Worm (Caenorhabditis elegans): Measurements from ENCODE around the gene ugt-48.

DNA sequence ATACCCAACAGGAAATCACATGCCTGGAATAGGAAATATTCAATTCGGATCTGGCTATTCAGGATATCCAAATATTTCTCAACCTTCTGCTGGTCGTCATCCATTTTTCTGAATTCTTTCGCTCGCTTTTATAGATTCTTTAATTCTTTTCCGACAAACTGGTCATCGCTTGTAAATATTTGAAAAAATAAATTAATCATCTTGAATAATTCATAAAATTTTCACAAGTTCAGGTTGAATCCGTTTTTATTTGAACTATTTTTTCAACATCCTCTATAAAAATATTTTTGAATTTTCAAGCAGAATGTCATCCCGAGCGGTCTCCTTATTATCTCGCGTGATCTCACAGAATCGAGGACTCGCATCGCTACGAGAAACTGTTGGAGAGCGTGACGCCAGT, 45.5 kb upstream of the ugt-48 start, which contains the start of gene mrpl-48:
- TF ChIP-seq unc-39 (tag; optimal IDR thresholded peaks at IDR 0.05) (no peak), lin-32 (GFP tag; optimal IDR thresholded peaks at IDR 0.05) (no peak), nhr-237 (tag; optimal IDR thresholded peaks at IDR 0.05) (no peak), pha-4 (tag; optimal IDR thresholded peaks at IDR 0.05) (no peak), blmp-1 (tag; optimal IDR thresholded peaks at IDR 0.05) (no peak), unc-62 (GFP tag; optimal IDR thresholded peaks at IDR 0.05) (no peak), sem-2 (GFP tag; optimal IDR thresholded peaks at IDR 0.05) (no peak), elt-3 (tag; optimal IDR thresholded peaks at IDR 0.05) (no peak), mab-5 (tag; optimal IDR thresholded peaks at IDR 0.05) (no peak), hlh-1 (tag; optimal IDR thresholded peaks at IDR 0.05) (no peak), tbx-8 (GFP tag; optimal IDR thresholded peaks at IDR 0.05) (no peak), lsy-2 (tag; optimal IDR thresholded peaks at IDR 0.05) (no peak), nhr-2 (tag; optimal IDR thresholded peaks at IDR 0.05) (no peak)

All from whole organism, mixed stage, embryonic.